Worm (Caenorhabditis elegans): ENCODE measurements around the gene tbg-1.

DNA sequence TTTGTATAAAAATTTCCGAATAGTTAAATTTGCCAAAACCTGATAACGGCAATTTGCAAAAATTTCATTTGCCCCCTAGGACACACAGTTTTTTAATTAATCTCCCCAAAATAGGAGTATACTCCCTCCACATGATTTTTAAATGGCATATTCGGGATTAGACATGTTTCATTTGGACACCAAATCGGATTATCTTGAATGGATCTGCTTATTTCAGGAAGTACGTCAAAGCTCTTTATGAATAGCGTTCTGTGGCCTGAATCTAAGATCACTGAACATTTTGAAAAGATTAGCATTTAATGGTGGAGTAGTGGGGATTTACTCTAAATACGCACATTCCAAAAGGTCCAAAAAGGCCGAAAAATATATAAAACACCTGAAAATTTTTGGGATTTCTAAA, 29.6 kb upstream of the tbg-1 start:
- TF ChIP-seq cog-1 (tag; optimal IDR thresholded peaks at IDR 0.05) (no peak), flt-1 (GFP tag; IDR thresholded peaks at IDR 0.05) (no peak), med-1 (GFP tag; optimal IDR thresholded peaks at IDR 0.05; ENCODE audit: insufficient read depth) (no peak), tab-1 (GFP tag; IDR thresholded peaks at IDR 0.05) (no peak), ref-1 (GFP tag; conservative IDR thresholded peaks at IDR 0.05) (no peak)
